Fruit fly (Drosophila melanogaster) whole organism, adult: Measurements from ENCODE around the gene Hsp60D.

Experiments
- CG11617 ChIP-seq: fragments of 200-800 bp; sonication (Bioruptor generic); optimal IDR thresholded peaks from 2 replicates; lab custom pipeline; 2017; ENCODE audit warnings: mild to moderate bottlenecking, missing biosample characterization, missing genetic modification reagents, missing genetic modification characterization
- CG12768 ChIP-seq: fragments of 200-800 bp; sonication (Bioruptor generic); optimal IDR thresholded peaks from 2 replicates; lab custom pipeline; 2017; ENCODE audit warnings: missing biosample characterization, missing genetic modification characterization, mild to moderate bottlenecking, moderate library complexity, missing genetic modification reagents
- CG14711 ChIP-seq: fragments of 200-800 bp; sonication (Bioruptor generic); optimal IDR thresholded peaks from 2 replicates; lab custom pipeline; 2018; ENCODE audit warnings: missing biosample characterization, mild to moderate bottlenecking, missing genetic modification characterization, moderate library complexity
- CG1620 ChIP-seq: fragments of 200-800 bp; sonication (Bioruptor generic); optimal IDR thresholded peaks from 2 replicates; lab custom pipeline; 2016; ENCODE audit warnings: missing biosample characterization, missing genetic modification characterization
- CG33017 ChIP-seq: fragments of 200-800 bp; sonication (Bioruptor generic); optimal IDR thresholded peaks from 2 replicates; lab custom pipeline; 2018; ENCODE audit warnings: missing biosample characterization, mild to moderate bottlenecking, missing genetic modification characterization, moderate library complexity
- CG5204 ChIP-seq: fragments of 200-800 bp; sonication (Bioruptor generic); optimal IDR thresholded peaks from 2 replicates; lab custom pipeline; 2016; ENCODE audit warnings: missing biosample characterization, missing genetic modification characterization
- CG7045 ChIP-seq: fragments of 200-800 bp; sonication (Bioruptor generic); optimal IDR thresholded peaks from 2 replicates; lab custom pipeline; 2017; ENCODE audit warnings: missing biosample characterization, mild to moderate bottlenecking, missing genetic modification characterization
- CG7101 ChIP-seq: fragments of 200-800 bp; sonication (Bioruptor generic); optimal IDR thresholded peaks from 2 replicates; lab custom pipeline; 2018; ENCODE audit warnings: missing biosample characterization, mild to moderate bottlenecking, missing genetic modification characterization, moderate library complexity
- Clk ChIP-seq: fragments of 200-800 bp; sonication (Bioruptor generic); optimal IDR thresholded peaks from 2 replicates; lab custom pipeline; 2017; ENCODE audit warnings: missing biosample characterization, missing genetic modification characterization
- Crg-1 ChIP-seq: fragments of 200-800 bp; sonication (Bioruptor generic); optimal IDR thresholded peaks from 2 replicates; lab custom pipeline; 2016; ENCODE audit warnings: missing biosample characterization, missing genetic modification characterization
- Hr96 ChIP-seq: fragments of 200-800 bp; sonication (Bioruptor generic); optimal IDR thresholded peaks from 2 replicates; lab custom pipeline; 2016; ENCODE audit warnings: missing biosample characterization, missing genetic modification characterization
- Mnt ChIP-seq: fragments of 200-800 bp; sonication (Bioruptor generic); optimal IDR thresholded peaks from 2 replicates; lab custom pipeline; 2016; ENCODE audit warnings: missing biosample characterization, mild to moderate bottlenecking, missing genetic modification characterization
- bab1 ChIP-seq: fragments of 200-800 bp; sonication (Bioruptor generic); optimal IDR thresholded peaks from 3 replicates; lab custom pipeline; 2019; ENCODE audit warnings: missing biosample characterization, mild to moderate bottlenecking, missing genetic modification characterization, moderate library complexity
- cic ChIP-seq: fragments of 200-800 bp; sonication (Bioruptor generic); optimal IDR thresholded peaks from 2 replicates; lab custom pipeline; 2017; ENCODE audit warnings: missing biosample characterization, mild to moderate bottlenecking, missing genetic modification characterization, moderate library complexity
- cnc ChIP-seq, 2 experiments: fragments of >200 bp; optimal IDR thresholded peaks; 2 replicates each; lab custom pipeline; 2017
- kay ChIP-seq: fragments of 200-800 bp; sonication (Bioruptor generic); peaks from one replicate; lab custom pipeline; 2016; ENCODE audit warnings: missing biosample characterization, missing genetic modification characterization, borderline replicate concordance
- ovo ChIP-seq: fragments of 200-800 bp; sonication (Bioruptor generic); optimal IDR thresholded peaks from 2 replicates; lab custom pipeline; 2016; ENCODE audit warnings: missing biosample characterization, missing genetic modification characterization
- pad ChIP-seq: fragments of 200-800 bp; sonication (Bioruptor generic); optimal IDR thresholded peaks from 3 replicates; lab custom pipeline; 2017; ENCODE audit warnings: missing biosample characterization, missing genetic modification characterization, mild to moderate bottlenecking, moderate library complexity, missing genetic modification reagents
- tj ChIP-seq: fragments of 200-800 bp; sonication (Bioruptor generic); optimal IDR thresholded peaks from 3 replicates; lab custom pipeline; 2017; ENCODE audit warnings: missing biosample characterization, mild to moderate bottlenecking, missing genetic modification characterization, moderate library complexity
- toe ChIP-seq: fragments of 200-800 bp; sonication (Bioruptor generic); optimal IDR thresholded peaks from 2 replicates; lab custom pipeline; 2016; ENCODE audit warnings: missing biosample characterization, missing genetic modification characterization

The Hsp60D gene

DNA sequence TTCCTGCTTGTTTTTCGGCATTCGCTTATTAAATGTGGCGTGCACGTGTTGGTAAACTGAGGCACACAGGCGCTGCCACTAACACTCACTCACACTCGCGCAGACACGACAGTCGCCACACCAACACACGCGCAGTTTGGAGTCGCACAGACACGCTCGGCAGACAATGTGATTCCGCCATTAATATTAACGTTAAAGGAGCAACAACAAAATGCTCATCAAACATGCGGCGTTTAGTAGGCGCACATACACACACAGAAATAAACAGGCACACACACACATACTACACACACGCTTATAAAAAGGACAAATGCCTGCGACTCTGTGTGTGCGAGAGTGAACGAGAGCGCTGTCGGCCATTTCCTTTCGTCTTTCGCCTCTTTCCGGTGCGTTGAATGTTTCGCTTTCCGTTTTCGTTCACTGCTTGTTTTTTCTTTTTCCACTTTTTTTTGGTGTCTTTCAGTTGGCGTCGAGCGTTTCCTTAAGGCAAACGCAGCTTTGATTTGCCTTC lies 7.8 kb upstream of the Hsp60D start, which contains the start of gene CG42809:
CG42809 (plus strand) TSS at position 461 of the 511 bp plus-strand sequence.
- TF ChIP-seq cnc (optimal IDR thresholded peaks at IDR 0.05; lab: Kevin White, UChicago), result no peak
- no peak for TF ChIP-seq CG7101 (tag; lab: Kevin White, UChicago)
- TF ChIP-seq CG11617 (GFP tag; lab: Kevin White, UChicago), result no peak
- no peak for TF ChIP-seq Clk
- no peak for TF ChIP-seq CG14711
- no peak for TF ChIP-seq CG12768
- TF ChIP-seq cic (GFP tag; lab: Kevin White, UChicago), result no peak
- TF ChIP-seq CG1620 (GFP tag; lab: Kevin White, UChicago), result no peak
- no peak for TF ChIP-seq Mnt (GFP tag; lab: Kevin White, UChicago)
- no peak for TF ChIP-seq Crg-1 (GFP tag; lab: Kevin White, UChicago)
- no peak for TF ChIP-seq CG7045 (GFP tag; lab: Kevin White, UChicago)
- no peak for TF ChIP-seq CG33017 (tag; lab: Kevin White, UChicago)

DNA sequence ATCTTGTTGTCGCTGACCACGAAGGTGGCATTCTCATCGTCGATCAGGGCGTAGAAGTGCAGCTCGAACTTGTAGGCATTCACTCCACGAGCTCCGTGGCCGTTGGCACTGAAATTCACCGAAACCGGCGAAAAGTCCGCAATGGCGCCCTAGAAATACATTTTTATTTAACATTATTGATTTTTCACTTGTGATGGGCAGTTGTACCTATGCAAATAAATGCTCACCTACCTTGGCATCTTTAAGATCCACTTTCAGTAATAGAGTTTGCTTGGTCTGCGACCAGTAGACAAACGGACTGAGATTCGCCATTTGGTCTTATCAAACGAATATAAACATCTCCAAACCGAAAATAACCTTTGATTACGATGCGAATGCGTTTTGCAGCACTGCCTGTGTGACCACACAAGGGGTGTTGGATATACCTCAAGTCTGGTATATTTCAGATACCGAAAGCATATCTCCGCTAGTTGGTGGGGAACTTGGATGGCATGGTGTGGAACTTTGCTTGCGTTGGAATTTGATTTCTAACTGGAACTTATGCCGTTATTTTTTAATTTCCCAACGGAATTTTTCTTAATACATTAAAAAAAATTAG lies 3.9 kb downstream of the Hsp60D start, which contains the start of gene Hacd2:
Hacd2 (minus strand) TSS at position 403 of the 598 bp plus-strand sequence.
- TF ChIP-seq Clk (peak; percentile 2), Mnt (GFP tag; lab: Kevin White, UChicago) (no peak), pad (GFP tag; lab: Kevin White, UChicago) (peak; percentile 41), tj (GFP tag; lab: Kevin White, UChicago) (no peak), CG7045 (GFP tag; lab: Kevin White, UChicago) (peak; percentile 16), CG12768 (peak; percentile 42), CG7101 (tag; lab: Kevin White, UChicago) (peak; percentile 17), Hr96 (peak; percentile 14), cic (GFP tag; lab: Kevin White, UChicago) (no peak), Crg-1 (GFP tag; lab: Kevin White, UChicago) (no peak), kay (GFP tag; lab: Kevin White, UChicago) (no peak), CG11617 (GFP tag; lab: Kevin White, UChicago) (no peak), CG14711 (peak; percentile 32), cnc (optimal IDR thresholded peaks at IDR 0.05; lab: Kevin White, UChicago) (no peak), ovo (GFP tag; lab: Kevin White, UChicago) (peak; percentile 59), CG5204 (GFP tag; lab: Kevin White, UChicago) (no peak), CG1620 (GFP tag; lab: Kevin White, UChicago) (peak; percentile 44), bab1 (peak; percentile 29), CG33017 (tag; lab: Kevin White, UChicago) (no peak), toe (GFP tag; lab: Kevin White, UChicago) (no peak)

dm6 chr2L:13436791-13437190 lies 12.5 kb downstream of the Hsp60D start:
- no peak for TF ChIP-seq tj (GFP tag; lab: Kevin White, UChicago)
- no peak for TF ChIP-seq toe (GFP tag; lab: Kevin White, UChicago)
- no peak for TF ChIP-seq CG14711
- TF ChIP-seq Mnt (GFP tag; lab: Kevin White, UChicago), result peak; percentile 30
- TF ChIP-seq cic (GFP tag; lab: Kevin White, UChicago), result peak; percentile 25
- TF ChIP-seq kay (GFP tag; lab: Kevin White, UChicago), result peak; percentile 83
- TF ChIP-seq CG33017 (tag; lab: Kevin White, UChicago), result no peak
- no peak for TF ChIP-seq Crg-1 (GFP tag; lab: Kevin White, UChicago)
- TF ChIP-seq CG7101 (tag; lab: Kevin White, UChicago), result no peak
- no peak for TF ChIP-seq CG11617 (GFP tag; lab: Kevin White, UChicago)
- TF ChIP-seq Hr96, result no peak
- no peak for TF ChIP-seq CG12768

- no peak for TF ChIP-seq tj (GFP tag; lab: Kevin White, UChicago)
- TF ChIP-seq ovo (GFP tag; lab: Kevin White, UChicago), result no peak
- TF ChIP-seq Clk, result no peak
- peak; percentile 80 for TF ChIP-seq kay (GFP tag; lab: Kevin White, UChicago)
- TF ChIP-seq cnc (optimal IDR thresholded peaks at IDR 0.05; lab: Kevin White, UChicago), result no peak
These were observed 14.3 kb downstream of the Hsp60D start, which contains the start of gene Tehao for dm6 chr2L:13434795-13435634. Gene Tehao (plus strand): TSS chr2L:13435622.

dm6 chr2L:13430919-13431502 lies 18.3 kb downstream of the Hsp60D start:
- TF ChIP-seq Crg-1 (GFP tag; lab: Kevin White, UChicago), result no peak
- TF ChIP-seq CG33017 (tag; lab: Kevin White, UChicago), result no peak
- no peak for TF ChIP-seq Mnt (GFP tag; lab: Kevin White, UChicago)
- no peak for TF ChIP-seq ovo (GFP tag; lab: Kevin White, UChicago)
